Fruit fly (Drosophila melanogaster): ENCODE results near the gene pr.
A peak's percentile ranks its signal among the peaks of the same experiment; 100 is the strongest.

pr gene

DNA sequence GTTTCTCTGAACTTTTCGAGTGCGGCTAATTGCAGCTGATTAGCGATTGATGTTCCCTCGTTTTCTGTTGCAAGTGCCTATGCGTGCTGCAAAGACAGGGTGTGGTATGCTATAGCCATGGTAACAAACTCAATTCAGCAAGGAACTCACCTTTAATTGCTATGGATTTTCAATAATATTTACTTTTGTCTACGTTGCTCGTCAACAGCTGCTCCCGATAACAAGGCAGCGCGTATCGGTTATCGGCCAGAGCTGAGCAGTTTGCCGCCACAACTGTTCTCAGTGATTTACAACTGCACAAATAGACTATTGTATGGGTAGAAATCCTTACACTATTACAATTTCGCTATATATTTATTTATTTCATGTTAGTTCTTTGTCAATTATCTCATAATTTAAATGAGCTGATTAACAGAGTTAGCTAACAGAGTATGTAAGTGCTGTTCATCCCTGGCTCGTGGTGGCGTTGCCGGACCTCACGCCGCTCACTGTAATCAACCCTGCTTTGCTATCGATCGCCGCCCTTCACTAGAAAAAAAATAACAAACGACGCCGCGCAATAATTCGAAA lies at the start of gene pr, which contains the start of gene neb:
Gene pr (minus strand): TSS at position 225 of the 570 bp plus-strand sequence.
Gene neb (plus strand): TSS at position 524 of the 570 bp plus-strand sequence.
- TF ChIP-seq noc (tag; optimal IDR thresholded peaks at IDR 0.05) = peak; percentile 35

DNA sequence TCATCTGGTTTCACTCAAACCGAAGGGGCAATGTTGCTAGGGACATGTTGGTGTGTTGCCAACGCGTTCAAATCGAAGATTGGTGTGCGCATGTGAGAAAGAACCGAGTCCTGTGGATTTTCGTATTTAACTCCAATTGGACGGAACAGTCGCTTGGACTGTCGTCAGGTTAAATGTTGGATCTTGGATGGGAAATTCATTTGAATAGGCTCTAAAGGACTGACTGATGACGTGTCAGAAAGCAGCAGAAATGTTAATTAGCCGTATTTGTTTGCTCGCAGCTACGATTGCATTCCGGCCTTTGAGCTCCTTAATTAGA lies 45.9 kb upstream of the pr start:
- TF ChIP-seq noc (tag; optimal IDR thresholded peaks at IDR 0.05) = no peak

DNA sequence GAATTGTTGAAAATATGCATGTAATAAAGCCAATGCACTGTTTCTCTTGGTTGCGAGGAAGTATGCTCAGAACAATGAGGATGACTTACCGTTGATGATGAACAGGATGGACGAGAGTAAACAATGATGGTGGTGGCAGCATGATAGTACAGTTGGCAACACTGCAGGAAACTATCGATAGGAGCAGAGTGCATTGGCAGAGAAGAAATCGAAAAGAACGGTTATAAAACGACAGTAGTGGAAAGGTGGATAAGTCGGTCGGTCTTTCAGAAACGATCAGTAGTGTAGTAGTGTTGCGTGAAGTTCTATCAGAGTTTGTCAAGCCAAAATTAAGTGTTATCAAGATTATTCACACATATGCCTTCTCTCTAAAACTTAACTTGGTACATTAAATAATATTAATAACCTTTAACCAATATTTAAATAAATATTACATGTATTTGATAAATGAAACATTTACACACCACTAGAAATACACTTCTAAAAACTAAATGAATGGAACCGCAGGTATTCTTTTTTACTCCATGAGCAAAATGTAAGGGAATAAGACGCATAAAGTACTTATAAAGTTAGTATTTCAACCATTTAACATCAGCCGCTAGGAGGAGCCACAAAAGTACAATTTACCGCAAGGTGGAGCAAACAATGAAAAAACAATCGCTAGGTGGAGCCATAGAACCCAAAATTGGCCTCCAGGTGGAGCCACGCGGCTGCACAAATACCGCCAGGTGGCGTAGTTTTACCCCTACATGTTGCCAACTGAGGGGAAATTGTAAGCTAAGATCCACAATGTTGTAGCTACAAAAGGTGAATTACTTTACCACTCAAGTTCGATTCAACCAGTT lies 45.4 kb upstream of the pr start:
- no peak for TF ChIP-seq noc (tag; optimal IDR thresholded peaks at IDR 0.05)

DNA sequence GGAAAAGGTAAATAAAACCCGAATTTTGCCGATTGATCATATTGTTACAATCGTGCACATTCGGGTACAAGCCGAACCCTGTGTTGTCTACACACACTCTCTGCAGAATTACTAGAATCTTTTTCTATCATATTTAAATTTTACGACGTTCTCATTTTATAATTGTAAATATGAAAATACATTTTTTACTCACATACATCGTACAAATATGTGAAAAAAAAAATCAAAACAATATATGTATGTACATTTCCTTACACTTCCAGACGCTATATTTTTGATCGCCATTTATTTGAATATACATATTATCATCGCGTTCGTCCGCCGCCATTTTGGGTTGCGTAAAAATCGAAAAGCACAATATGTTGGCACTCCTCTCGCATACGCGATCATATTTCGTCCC lies 42.5 kb upstream of the pr start:
- no peak for TF ChIP-seq noc (tag; optimal IDR thresholded peaks at IDR 0.05)

DNA sequence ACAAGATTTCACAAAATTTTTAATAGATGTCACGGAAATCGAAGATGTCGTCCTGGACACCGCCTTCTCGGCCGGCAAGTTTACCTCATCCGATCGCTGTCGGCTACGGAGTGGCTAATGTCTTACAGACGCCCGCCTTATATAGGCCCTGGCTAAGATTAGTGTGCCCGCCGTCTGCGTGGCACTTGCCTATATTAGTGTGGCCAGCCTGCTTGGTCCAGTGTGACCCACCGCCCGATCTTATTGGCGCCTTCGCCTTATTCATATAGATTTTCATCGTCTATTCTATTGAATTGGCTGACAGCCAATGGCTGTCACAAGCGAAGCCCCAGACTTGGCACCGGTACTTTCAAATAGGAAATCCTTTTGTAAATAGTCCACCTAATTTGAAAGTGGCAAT lies 40.6 kb upstream of the pr start:
- TF ChIP-seq noc (tag; optimal IDR thresholded peaks at IDR 0.05) = no peak

DNA sequence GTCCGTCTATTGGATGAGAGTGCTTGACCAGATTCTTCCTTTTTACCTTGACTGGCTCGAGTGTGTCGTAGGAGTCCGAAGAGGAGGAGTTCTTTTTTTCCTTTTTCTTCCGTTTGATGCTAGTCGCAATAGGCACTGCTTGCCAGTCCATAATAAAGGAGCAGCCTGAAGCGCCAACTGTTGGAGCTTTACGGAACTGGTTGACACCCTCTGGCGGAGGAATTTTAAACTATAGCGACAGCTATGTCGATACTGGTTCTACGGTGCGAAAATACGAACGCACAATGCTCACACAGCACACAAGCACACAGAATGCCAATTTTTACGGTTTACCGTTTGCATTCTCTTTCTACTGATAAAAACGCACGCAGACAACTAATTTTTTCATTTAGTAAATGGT lies 31.3 kb upstream of the pr start:
- TF ChIP-seq noc (tag; optimal IDR thresholded peaks at IDR 0.05) = no peak

DNA sequence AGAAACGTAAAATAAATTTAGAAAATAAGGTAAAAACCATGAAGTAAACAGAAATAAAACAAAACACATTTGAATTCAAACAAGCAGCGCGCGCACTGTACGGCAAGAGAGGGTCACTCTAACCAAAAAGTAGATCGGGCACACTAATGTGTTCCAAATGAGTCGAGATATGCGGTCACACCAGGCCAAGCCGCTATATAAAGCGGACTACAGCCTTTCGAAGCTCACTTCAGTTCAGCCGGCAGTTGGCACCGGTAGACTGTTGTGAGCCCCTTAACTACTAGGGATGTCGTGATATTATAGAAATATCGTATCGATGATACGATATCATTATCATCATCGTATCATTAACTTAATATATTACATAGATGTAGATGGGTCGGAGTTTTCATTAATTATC lies 29.3 kb upstream of the pr start:
- TF ChIP-seq noc (tag; optimal IDR thresholded peaks at IDR 0.05) = no peak

DNA sequence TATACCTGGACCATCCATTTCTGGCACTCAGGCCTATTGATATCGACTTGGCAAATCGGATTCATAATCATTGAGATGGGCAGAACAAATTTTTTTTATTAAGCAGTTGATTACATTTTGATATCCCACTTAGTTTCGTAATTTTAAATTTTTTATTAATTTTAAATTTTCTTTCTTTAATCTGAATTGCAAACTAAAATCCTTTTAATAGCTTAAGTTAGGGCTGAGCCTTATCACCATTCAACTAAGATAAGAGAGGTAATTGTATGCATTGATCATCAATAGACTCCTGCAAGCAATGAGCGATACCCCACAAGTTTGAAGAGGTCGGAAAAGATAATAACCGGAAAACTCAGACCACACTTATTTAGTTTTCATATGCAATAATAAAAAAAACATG lies 28.8 kb upstream of the pr start, which contains the start of gene CG13970:
Gene CG13970 (minus strand): TSS at position 101 of the 400 bp plus-strand sequence.
- TF ChIP-seq noc (tag; optimal IDR thresholded peaks at IDR 0.05) = no peak

DNA sequence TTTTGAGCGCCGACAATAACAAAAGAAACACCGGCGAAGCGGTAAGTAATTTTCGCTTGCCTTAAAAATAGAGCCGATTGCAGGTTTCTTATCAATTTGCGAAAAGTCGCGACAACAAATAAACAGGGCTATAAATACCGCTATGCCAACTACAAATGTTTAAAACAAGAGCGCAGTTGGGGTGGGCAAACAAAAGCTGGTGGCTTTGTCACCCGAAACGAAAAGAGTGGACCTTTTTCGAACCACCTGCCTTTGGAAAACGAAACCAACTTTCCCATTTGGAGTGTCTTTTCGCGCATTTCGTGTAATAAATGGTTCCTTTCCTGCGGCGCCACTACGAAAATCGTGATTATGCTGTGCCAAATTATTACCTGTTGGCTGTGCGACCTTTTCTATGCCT lies 22.9 kb upstream of the pr start:
- peak; percentile 20 for TF ChIP-seq noc (tag; optimal IDR thresholded peaks at IDR 0.05)

DNA sequence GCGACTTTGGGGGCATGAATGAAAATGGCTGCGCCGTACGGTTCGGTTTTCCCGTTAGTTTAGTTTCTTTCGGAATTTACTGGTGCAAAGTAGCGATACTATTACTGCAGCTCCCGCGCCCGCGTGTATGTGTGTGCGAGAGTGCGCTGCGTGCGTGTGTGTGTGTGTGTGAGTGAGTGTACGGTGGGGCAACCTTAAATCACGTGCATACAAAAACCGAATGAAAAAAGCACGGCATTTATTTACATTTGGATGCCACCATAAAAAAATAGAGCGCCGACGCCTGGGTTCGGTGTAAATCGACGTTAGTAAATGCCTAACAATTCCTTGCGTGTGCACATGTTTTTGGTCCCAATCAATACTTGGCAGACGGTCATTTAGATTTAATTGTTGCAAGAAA lies 22.5 kb upstream of the pr start:
- no peak for TF ChIP-seq noc (tag; optimal IDR thresholded peaks at IDR 0.05)

DNA sequence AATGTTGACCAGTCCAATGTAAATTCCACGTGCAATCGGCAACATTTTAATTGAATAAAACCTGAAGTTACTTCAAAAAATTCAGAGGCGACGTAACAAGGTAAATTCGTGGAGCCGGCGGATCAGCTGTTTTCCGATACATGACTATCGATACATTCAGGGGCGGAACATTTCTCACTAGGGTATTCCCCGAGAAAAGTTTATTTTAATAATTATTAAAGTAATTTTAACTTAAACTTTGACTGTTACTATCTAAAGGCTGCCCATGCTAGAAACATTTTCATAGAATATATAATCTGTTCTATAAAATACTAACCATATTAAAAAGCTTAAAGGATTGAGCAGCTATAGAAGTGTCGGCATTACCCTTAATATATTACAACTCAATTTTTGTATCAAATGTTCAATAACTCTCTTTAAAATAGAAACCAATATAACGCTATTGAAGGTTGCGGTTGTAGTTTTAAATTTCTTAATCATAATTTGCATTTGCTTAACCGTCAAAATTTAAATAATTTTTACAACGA lies 21.9 kb upstream of the pr start, which contains the start of the genes mRpS18B and Kua:
Gene mRpS18B (minus strand): TSS at position 149 of the 527 bp plus-strand sequence.
Gene Kua (plus strand): TSS at position 477 of the 527 bp plus-strand sequence.
- TF ChIP-seq noc (tag; optimal IDR thresholded peaks at IDR 0.05) = peak; percentile 13

DNA sequence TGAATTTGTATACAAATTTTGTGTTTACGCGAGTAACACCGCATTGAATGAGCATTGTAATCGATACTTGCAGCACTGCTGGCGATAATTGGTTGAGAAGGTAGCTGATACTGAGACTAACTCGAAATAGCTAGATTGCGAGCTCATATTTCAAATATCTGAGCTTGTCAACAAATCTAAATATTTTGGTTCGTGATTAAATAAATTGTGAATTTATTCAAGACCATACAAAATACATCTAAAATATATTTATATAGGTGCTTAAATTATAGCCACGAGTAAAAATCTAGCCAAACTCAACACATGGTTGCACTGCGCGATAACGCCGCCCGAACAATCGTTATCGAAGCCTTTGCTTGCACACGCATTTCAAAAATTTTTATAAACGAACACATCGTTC lies 18.5 kb upstream of the pr start, which contains the start of the genes Taf13 and nesd:
Gene Taf13 (minus strand): TSS at position 56 of the 400 bp plus-strand sequence.
Gene nesd (plus strand): TSS at position 179 of the 400 bp plus-strand sequence.
- peak; percentile 22 for TF ChIP-seq noc (tag; optimal IDR thresholded peaks at IDR 0.05)

DNA sequence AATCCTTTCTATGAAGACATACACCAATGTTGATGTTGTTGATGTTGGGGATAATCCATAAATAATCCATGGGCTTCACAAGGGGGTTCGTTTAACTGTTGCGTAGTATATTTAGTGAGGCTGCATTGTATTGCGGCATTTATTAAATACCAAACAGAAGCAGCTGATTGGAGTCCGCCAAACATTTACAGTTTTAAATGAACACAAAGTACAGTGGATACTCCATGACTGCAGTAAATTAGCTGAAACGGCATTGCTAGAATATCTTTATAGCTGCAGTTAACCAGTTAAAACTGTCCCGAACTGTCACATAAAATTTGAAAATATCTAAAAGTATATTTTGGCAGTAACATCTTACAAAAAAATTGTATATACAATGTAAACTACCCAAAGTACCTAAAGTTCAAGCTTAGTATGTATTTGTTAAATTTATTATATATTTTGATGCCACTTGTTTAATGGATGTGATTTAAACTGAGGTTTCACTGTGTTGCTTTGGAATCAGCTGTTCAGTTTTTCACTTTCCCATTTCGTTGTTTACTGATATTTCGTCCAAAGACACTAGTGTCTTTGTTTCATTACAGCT lies 15.9 kb upstream of the pr start, which contains the start of the genes CG10747 and Pyroxd1:
Gene CG10747 (minus strand): TSS at position 255 of the 586 bp plus-strand sequence.
Gene Pyroxd1 (plus strand): TSS at position 342 of the 586 bp plus-strand sequence.
- TF ChIP-seq noc (tag; optimal IDR thresholded peaks at IDR 0.05) = peak; percentile 99

DNA sequence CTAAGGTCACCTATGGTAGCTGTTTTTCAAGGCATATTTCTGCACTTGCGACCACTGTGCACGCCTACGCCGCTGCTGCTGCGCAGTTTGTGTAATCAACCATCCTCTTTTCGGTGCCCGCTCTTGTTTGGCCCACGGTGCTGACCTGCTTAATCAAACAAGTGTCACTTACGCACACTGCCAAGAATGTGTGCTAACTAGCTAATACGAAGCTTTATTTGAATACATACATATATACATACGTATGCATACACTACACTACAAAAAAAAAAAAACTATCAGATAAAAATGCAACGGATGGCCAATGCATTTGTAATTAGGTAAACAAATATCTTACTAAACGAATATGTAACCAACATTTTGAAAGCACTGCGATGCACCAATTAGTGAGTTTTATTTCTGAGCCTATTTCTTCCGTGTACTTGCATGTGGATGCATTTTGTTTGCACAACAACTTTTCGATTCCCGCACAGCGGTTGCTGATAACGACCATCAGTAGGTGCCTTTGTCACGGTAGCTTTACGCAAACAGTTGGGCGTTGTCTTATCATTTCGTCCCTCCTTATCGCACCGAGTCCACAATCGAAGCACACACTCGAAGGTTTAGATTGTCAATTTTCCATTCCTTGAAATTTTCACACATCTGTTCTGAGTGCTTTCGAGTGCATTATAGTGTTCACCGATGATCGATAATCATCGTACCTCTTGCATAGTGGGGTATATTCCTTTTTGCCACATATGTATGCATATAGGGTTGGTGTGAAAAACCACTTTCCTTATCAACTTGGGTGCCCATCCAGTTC lies 11.2 kb upstream of the pr start:
- TF ChIP-seq noc (tag; optimal IDR thresholded peaks at IDR 0.05) = peak; percentile 83

Measured in whole organism, larva.